Fruit fly (Drosophila melanogaster) whole organism, embryonic: ENCODE data around the gene CG3149.

Source experiments
- ATbp ChIP-seq: fragments of 200-800 bp; sonication (Bioruptor generic); optimal IDR thresholded peaks from 2 replicates; lab custom pipeline; 2017; ENCODE audit warnings: missing biosample characterization, mild to moderate bottlenecking, missing genetic modification characterization, missing genetic modification reagents
- Adf1 ChIP-seq: fragments of 200-800 bp; sonication (Bioruptor generic); IDR thresholded peaks from 2 replicates; pipeline ENCODE4 v1.3.6; 2022; ENCODE audit warnings: missing biosample characterization, missing genetic modification characterization
- Atf6 ChIP-seq: fragments of 200-800 bp; sonication (Bioruptor generic); IDR thresholded peaks from 2 replicates; pipeline ENCODE4 v1.3.6; 2022; ENCODE audit warnings: missing biosample characterization, missing genetic modification characterization
- CG13296 ChIP-seq: fragments of 200-800 bp; sonication (Bioruptor generic); optimal IDR thresholded peaks from 3 replicates; lab custom pipeline; 2018; ENCODE audit warnings: missing biosample characterization, mild to moderate bottlenecking, missing genetic modification characterization
- CG13424 ChIP-seq: fragments of 200-800 bp; sonication (Bioruptor generic); optimal IDR thresholded peaks from 2 replicates; lab custom pipeline; 2019; ENCODE audit warnings: missing biosample characterization, mild to moderate bottlenecking, missing genetic modification characterization, moderate library complexity
- CG15601 ChIP-seq: fragments of 200-800 bp; sonication (Bioruptor generic); optimal IDR thresholded peaks from 3 replicates; lab custom pipeline; 2019; ENCODE audit warnings: missing biosample characterization, mild to moderate bottlenecking, missing genetic modification characterization, moderate library complexity
- CG17186 ChIP-seq: fragments of 200-800 bp; sonication (Bioruptor generic); optimal IDR thresholded peaks from 3 replicates; lab custom pipeline; 2017; ENCODE audit warnings: missing biosample characterization, missing genetic modification reagents, missing genetic modification characterization
- CG18764 ChIP-seq: fragments of 200-800 bp; sonication (Bioruptor generic); optimal IDR thresholded peaks from 3 replicates; lab custom pipeline; 2016; ENCODE audit warnings: missing biosample characterization, missing genetic modification characterization
- CG2120 ChIP-seq: fragments of 200-800 bp; sonication (Bioruptor generic); optimal IDR thresholded peaks from 3 replicates; lab custom pipeline; 2016; ENCODE audit warnings: missing biosample characterization, missing genetic modification characterization
- CG30431 ChIP-seq: fragments of 200-800 bp; sonication (Bioruptor generic); optimal IDR thresholded peaks from 2 replicates; lab custom pipeline; 2017; ENCODE audit warnings: missing biosample characterization, missing genetic modification characterization
- CG3281 ChIP-seq: fragments of 200-800 bp; sonication (Bioruptor generic); optimal IDR thresholded peaks from 3 replicates; lab custom pipeline; 2017; ENCODE audit warnings: missing biosample characterization, mild to moderate bottlenecking, missing genetic modification characterization
- CG4707 ChIP-seq: fragments of 200-800 bp; sonication (Bioruptor generic); optimal IDR thresholded peaks from 2 replicates; lab custom pipeline; 2018; ENCODE audit warnings: missing biosample characterization, mild to moderate bottlenecking, missing genetic modification characterization, moderate library complexity
- CG5245 ChIP-seq: fragments of 200-800 bp; sonication (Bioruptor generic); optimal IDR thresholded peaks from 3 replicates; lab custom pipeline; 2016; ENCODE audit warnings: missing biosample characterization, missing genetic modification characterization
- CG6689 ChIP-seq: fragments of 200-800 bp; sonication (Bioruptor generic); IDR thresholded peaks from 2 replicates; pipeline ENCODE4 v1.3.6; 2022; ENCODE audit warnings: missing biosample characterization, missing genetic modification characterization
- D ChIP-seq, 2 experiments: fragments of 200-800 bp in 1 of 2; fragments of >200 bp in 1 of 2; sonication (Bioruptor generic) in 1 of 2; optimal IDR thresholded peaks; 2 replicates in 1 of 2; 3 replicates in 1 of 2; lab custom pipeline; 2017; ENCODE audit warnings: mild to moderate bottlenecking in 1 of 2, missing biosample characterization in 1 of 2, missing genetic modification characterization in 1 of 2, missing genetic modification reagents in 1 of 2
- Dip2 ChIP-seq: fragments of 200-800 bp; sonication (Bioruptor generic); IDR thresholded peaks from 2 replicates; pipeline ENCODE4 v1.3.6; 2022; ENCODE audit warnings: missing biosample characterization, missing genetic modification characterization
- Eip74EF ChIP-seq, 2 experiments: fragments of 200-800 bp in 1 of 2; fragments of >200 bp in 1 of 2; sonication (Bioruptor generic) in 1 of 2; optimal IDR thresholded peaks; 2 replicates each; lab custom pipeline; 2017 to 2019; ENCODE audit warnings: missing biosample characterization in 2 of 2, missing genetic modification characterization in 2 of 2, mild to moderate bottlenecking in 1 of 2, moderate library complexity in 1 of 2
- Ets65A ChIP-seq: fragments of 200-800 bp; sonication (Bioruptor generic); peaks from one replicate; lab custom pipeline; 2016; ENCODE audit warnings: missing biosample characterization, missing genetic modification characterization
- Fer3 ChIP-seq: fragments of 200-800 bp; sonication (Bioruptor generic); optimal IDR thresholded peaks from 2 replicates; lab custom pipeline; 2018; ENCODE audit warnings: missing biosample characterization, mild to moderate bottlenecking, missing genetic modification characterization, moderate library complexity
- H15 ChIP-seq: fragments of 200-800 bp; sonication (Bioruptor generic); IDR thresholded peaks from 3 replicates; pipeline ENCODE4 v1.3.6; 2022; ENCODE audit warnings: missing biosample characterization, missing genetic modification characterization
- Hr3 ChIP-seq: fragments of 200-800 bp; sonication (Bioruptor generic); optimal IDR thresholded peaks from 3 replicates; lab custom pipeline; 2016; ENCODE audit warnings: missing biosample characterization, missing genetic modification characterization
- Max ChIP-seq: fragments of 200-800 bp; sonication (Bioruptor generic); optimal IDR thresholded peaks from 2 replicates; lab custom pipeline; 2016; ENCODE audit warnings: missing biosample characterization, mild to moderate bottlenecking, missing genetic modification characterization
- NK7.1 ChIP-seq: fragments of 200-800 bp; sonication (Bioruptor generic); optimal IDR thresholded peaks from 3 replicates; lab custom pipeline; 2016; ENCODE audit warnings: missing biosample characterization, missing genetic modification characterization
- Oli ChIP-seq: fragments of 200-800 bp; sonication (Bioruptor generic); optimal IDR thresholded peaks from 2 replicates; lab custom pipeline; 2018; ENCODE audit warnings: missing biosample characterization, mild to moderate bottlenecking, missing genetic modification characterization, moderate library complexity
- PHDP ChIP-seq: fragments of 200-800 bp; sonication (Bioruptor generic); optimal IDR thresholded peaks from 3 replicates; lab custom pipeline; 2018; ENCODE audit warnings: missing biosample characterization, mild to moderate bottlenecking, missing genetic modification characterization, moderate library complexity
- Pdp1 ChIP-seq, 2 experiments: fragments of 200-800 bp; sonication (Bioruptor generic); optimal IDR thresholded peaks; 3 replicates each; lab custom pipeline; 2016; ENCODE audit warnings: missing biosample characterization in 2 of 2, missing genetic modification characterization in 2 of 2, mild to moderate bottlenecking in 1 of 2, moderate library complexity in 1 of 2
- Ptx1 ChIP-seq: fragments of 200-800 bp; sonication (Bioruptor generic); IDR thresholded peaks from 2 replicates; pipeline ENCODE4 v1.3.6; 2022; ENCODE audit warnings: missing biosample characterization, missing genetic modification characterization
- Rfx ChIP-seq: fragments of 200-800 bp; sonication (Bioruptor generic); IDR thresholded peaks from 2 replicates; pipeline ENCODE4 v1.3.6; 2022; ENCODE audit warnings: missing biosample characterization, missing genetic modification characterization
- Side ChIP-seq: fragments of 200-800 bp; sonication (Bioruptor generic); optimal IDR thresholded peaks from 2 replicates; lab custom pipeline; 2016; ENCODE audit warnings: missing biosample characterization, missing genetic modification characterization
- TFAM ChIP-seq: fragments of 200-800 bp; sonication (Bioruptor generic); optimal IDR thresholded peaks from 2 replicates; lab custom pipeline; 2017; ENCODE audit warnings: missing biosample characterization, missing genetic modification characterization, inconsistent platforms
- amos ChIP-seq: fragments of 200-800 bp; sonication (Bioruptor generic); IDR thresholded peaks from 2 replicates; pipeline ENCODE4 v1.3.6; 2022; ENCODE audit warnings: missing biosample characterization, missing genetic modification characterization; ENCODE audit not compliant: partially characterized antibody
- bab2 ChIP-seq: fragments of 200-800 bp; sonication (Bioruptor generic); optimal IDR thresholded peaks from 2 replicates; lab custom pipeline; 2016; ENCODE audit warnings: missing biosample characterization, missing genetic modification characterization
- bowl ChIP-seq: fragments of 200-800 bp; sonication (Bioruptor generic); IDR thresholded peaks from 2 replicates; pipeline ENCODE4 v1.3.6; 2022; ENCODE audit warnings: missing biosample characterization, missing genetic modification characterization
- cwo ChIP-seq: fragments of 200-800 bp; sonication (Bioruptor generic); optimal IDR thresholded peaks from 3 replicates; lab custom pipeline; 2017; ENCODE audit warnings: missing biosample characterization, missing genetic modification characterization, mild to moderate bottlenecking, moderate library complexity, missing genetic modification reagents
- ewg ChIP-seq: fragments of 200-800 bp; sonication (Bioruptor generic); optimal IDR thresholded peaks from 3 replicates; lab custom pipeline; 2017; ENCODE audit warnings: mild to moderate bottlenecking, missing biosample characterization, missing genetic modification reagents, missing genetic modification characterization
- fu2 ChIP-seq: fragments of 200-800 bp; sonication (Bioruptor generic); optimal IDR thresholded peaks from 2 replicates; lab custom pipeline; 2016; ENCODE audit warnings: missing biosample characterization, missing genetic modification characterization
- gfzf ChIP-seq: fragments of 200-800 bp; sonication (Bioruptor generic); optimal IDR thresholded peaks from 2 replicates; lab custom pipeline; 2016; ENCODE audit warnings: missing biosample characterization, mild to moderate bottlenecking, missing genetic modification characterization, moderate library complexity
- jing ChIP-seq: fragments of 200-800 bp; sonication (Bioruptor generic); optimal IDR thresholded peaks from 2 replicates; lab custom pipeline; 2018; ENCODE audit warnings: missing biosample characterization, mild to moderate bottlenecking, missing genetic modification characterization
- kay ChIP-seq: fragments of 200-800 bp; sonication (Bioruptor generic); optimal IDR thresholded peaks from 2 replicates; lab custom pipeline; 2016; ENCODE audit warnings: missing biosample characterization, missing genetic modification characterization
- lov ChIP-seq, 2 experiments: fragments of 200-800 bp in 1 of 2; fragments of >200 bp in 1 of 2; sonication (Bioruptor generic) in 1 of 2; IDR thresholded peaks in 1 of 2; optimal IDR thresholded peaks in 1 of 2; 2 replicates in 1 of 2; 3 replicates in 1 of 2; pipeline versions ENCODE4 v1.3.6 to Lab custom; 2017 to 2022; ENCODE audit warnings: missing biosample characterization in 1 of 2, missing genetic modification characterization in 1 of 2
- maf-S ChIP-seq: fragments of 200-800 bp; sonication (Bioruptor generic); optimal IDR thresholded peaks from 2 replicates; lab custom pipeline; 2016; ENCODE audit warnings: missing biosample characterization, missing genetic modification characterization
- peb ChIP-seq: fragments of 200-800 bp; sonication (Bioruptor generic); IDR thresholded peaks from 2 replicates; pipeline ENCODE4 v1.3.6; 2022; ENCODE audit warnings: missing biosample characterization, missing genetic modification characterization
- pita ChIP-seq: fragments of 200-800 bp; sonication (Bioruptor generic); optimal IDR thresholded peaks from 2 replicates; lab custom pipeline; 2017; ENCODE audit warnings: missing biosample characterization, mild to moderate bottlenecking, missing genetic modification characterization
- pros ChIP-seq: fragments of 200-800 bp; sonication (Bioruptor generic); optimal IDR thresholded peaks from 3 replicates; lab custom pipeline; 2019; ENCODE audit warnings: missing biosample characterization, mild to moderate bottlenecking, missing genetic modification characterization, moderate library complexity
- sob ChIP-seq: fragments of 200-800 bp; sonication (Bioruptor generic); IDR thresholded peaks from 2 replicates; pipeline ENCODE4 v1.3.6; 2022; ENCODE audit warnings: missing biosample characterization, missing genetic modification characterization
- tin ChIP-seq: fragments of 200-800 bp; sonication (Bioruptor generic); optimal IDR thresholded peaks from 3 replicates; lab custom pipeline; 2016; ENCODE audit warnings: missing biosample characterization, missing genetic modification characterization
- trem ChIP-seq: fragments of 200-800 bp; optimal IDR thresholded peaks from 3 replicates; lab custom pipeline; 2019; ENCODE audit warnings: missing biosample characterization, mild to moderate bottlenecking, missing genetic modification characterization, moderate library complexity
- trh ChIP-seq: fragments of 200-800 bp; sonication (Bioruptor generic); optimal IDR thresholded peaks from 2 replicates; lab custom pipeline; 2016; ENCODE audit warnings: missing biosample characterization, missing genetic modification characterization

Gene CG3149

dm6 chrX:5699824-5700498 is 5.0 kb upstream of the CG3149 start (continued):
- TF ChIP-seq CG13424, result peak; percentile 64
- TF ChIP-seq ATbp, result peak; percentile 74
- TF ChIP-seq Eip74EF (GFP tag; optimal IDR thresholded peaks at IDR 0.05; lab: Kevin White, UChicago), result peak in 1 of 2 experiments; percentile 69
- TF ChIP-seq Fer3, result peak; percentile 43
- TF ChIP-seq Oli, result peak; percentile 81
- 0 out of 2 replicates have a peak, but pooled peaks have one; percentile 25 for TF ChIP-seq Atf6 (GFP tag; lab: Robert Waterston, UW)
- peak; percentile 2 for TF ChIP-seq maf-S (GFP tag; lab: Kevin White, UChicago)
- peak; percentile 12 for TF ChIP-seq Side (GFP tag; lab: Kevin White, UChicago)
- TF ChIP-seq CG4707 (GFP tag; lab: Kevin White, UChicago), result no peak
- peak; percentile 27 for TF ChIP-seq CG18764
- TF ChIP-seq fu2, result no peak
- peak; percentile 37 for TF ChIP-seq trem (tag; lab: Kevin White, UChicago)
- peak; percentile 52 for TF ChIP-seq ewg
- no peak for TF ChIP-seq Dip2
- peak; percentile 46; the same call in 1 of the 2 replicates for TF ChIP-seq peb (GFP tag; lab: Robert Waterston, UW)
- TF ChIP-seq CG13296 (GFP tag; lab: Kevin White, UChicago), result no peak
- no peak for TF ChIP-seq trh (GFP tag; lab: Kevin White, UChicago)
- TF ChIP-seq pros (GFP tag; lab: Kevin White, UChicago), result no peak
- no peak for TF ChIP-seq D (optimal IDR thresholded peaks at IDR 0.05; lab: Kevin White, UChicago)
- TF ChIP-seq D (GFP tag; optimal IDR thresholded peaks at IDR 0.05; lab: Kevin White, UChicago), result peak; percentile 54
- peak; percentile 7 for TF ChIP-seq bab2 (GFP tag; lab: Kevin White, UChicago)
- peak; percentile 60 for TF ChIP-seq Hr3 (GFP tag; lab: Kevin White, UChicago)
- TF ChIP-seq sob, result 0 out of 2 replicates have a peak, but pooled peaks have one; percentile 28
- TF ChIP-seq CG6689 (GFP tag; lab: Robert Waterston, UW), result peak; percentile 70
- peak; percentile 37 for TF ChIP-seq CG5245 (GFP tag; lab: Kevin White, UChicago)
- TF ChIP-seq pita (GFP tag; lab: Kevin White, UChicago), result no peak
- TF ChIP-seq CG2120, result peak; percentile 62
- TF ChIP-seq Ets65A (GFP tag; lab: Kevin White, UChicago), result peak; percentile 86
- TF ChIP-seq tin (GFP tag; lab: Kevin White, UChicago), result peak; percentile 58
- peak; percentile 44 for TF ChIP-seq CG30431
- TF ChIP-seq bowl (GFP tag; lab: Robert Waterston, UW), result no peak
- no peak for TF ChIP-seq lov (optimal IDR thresholded peaks at IDR 0.05; lab: Kevin White, UChicago)
- no peak for TF ChIP-seq lov (GFP tag; IDR thresholded peaks at IDR 0.05; lab: Robert Waterston, UW)
- TF ChIP-seq Adf1 (GFP tag; lab: Robert Waterston, UW), result no peak
- TF ChIP-seq jing, result peak; percentile 48
- TF ChIP-seq amos (GFP tag; lab: Robert Waterston, UW), result no peak
- no peak for TF ChIP-seq NK7.1 (GFP tag; lab: Kevin White, UChicago)
- TF ChIP-seq CG15601, result peak; percentile 48
- no peak for TF ChIP-seq CG17186
- no peak for TF ChIP-seq gfzf (GFP tag; lab: Kevin White, UChicago)
- peak; percentile 71 for TF ChIP-seq Ptx1 (GFP tag; lab: Robert Waterston, UW)
- peak; percentile 68 for TF ChIP-seq CG3281 (GFP tag; lab: Kevin White, UChicago)
- peak; percentile 33; the same call in 1 of the 3 replicates for TF ChIP-seq H15 (GFP tag; lab: Robert Waterston, UW)
- peak; percentile 55; the same call in 1 of the 2 replicates for TF ChIP-seq Rfx
- TF ChIP-seq PHDP (tag; lab: Kevin White, UChicago), result peak; percentile 74
- TF ChIP-seq cwo (GFP tag; lab: Kevin White, UChicago), result peak; percentile 48
- peak; percentile 47 to 57 for TF ChIP-seq Pdp1 (GFP tag; optimal IDR thresholded peaks at IDR 0.05; lab: Kevin White, UChicago)
- TF ChIP-seq TFAM (GFP tag; lab: Kevin White, UChicago), result no peak
- peak; percentile 17 for TF ChIP-seq Max (GFP tag; lab: Kevin White, UChicago)
- TF ChIP-seq kay (GFP tag; lab: Kevin White, UChicago), result peak; percentile 27
